Fruit fly (Drosophila melanogaster): Measurements from ENCODE around the gene CG34116.

DNA sequence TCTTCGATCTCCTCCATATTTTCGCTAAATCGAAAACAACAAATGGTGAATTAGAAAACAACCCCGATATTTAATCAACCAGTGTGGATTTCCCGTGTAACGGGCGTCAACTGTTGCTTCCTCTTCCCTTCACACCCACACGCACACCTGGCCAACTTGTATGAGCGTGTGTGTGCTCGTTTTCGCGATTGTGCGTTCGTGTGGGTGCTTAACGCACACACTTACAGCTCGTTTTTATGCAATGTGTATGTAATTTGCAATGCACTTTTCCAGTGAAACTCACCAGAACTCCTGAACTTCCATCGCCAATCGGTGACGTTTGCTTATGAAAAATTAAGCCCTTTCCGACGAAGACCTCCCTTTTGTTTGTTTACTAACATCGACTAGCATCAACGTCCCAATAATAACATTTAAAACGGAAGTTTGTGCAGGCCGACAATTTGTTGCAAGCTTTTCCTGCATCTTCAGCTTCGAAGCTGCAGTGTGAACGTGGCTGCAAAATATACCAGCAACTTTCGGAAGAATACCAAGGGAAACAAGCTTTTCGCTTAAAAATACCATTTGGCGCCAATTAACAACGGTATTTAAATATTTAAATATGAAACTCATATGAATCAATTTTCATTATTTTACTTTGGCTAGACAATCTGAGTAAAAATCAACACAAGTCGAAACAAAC, 9.8 kb upstream of the CG34116 start, which contains the start of gene cyc:
- TF ChIP-seq CG8478 (optimal IDR thresholded peaks at IDR 0.05) (no peak), CTCF (optimal IDR thresholded peaks at IDR 0.05) (no peak)

Data from S2 (cell line).